Fruit fly (Drosophila melanogaster) whole organism, wandering third instar larva: Measurements from ENCODE around the gene Ets98B.

Source experiments
- Hnf4 ChIP-seq: fragments of 200-800 bp; sonication (Bioruptor generic); optimal IDR thresholded peaks from 2 replicates; lab custom pipeline; 2016; ENCODE audit warnings: missing biosample characterization, mild to moderate bottlenecking, missing genetic modification characterization
- dl ChIP-seq, 2 experiments: fragments of 175-275, 200-275 bp in 1 of 2; fragments of 200-275 bp in 1 of 2; sonication (Bioruptor generic); optimal IDR thresholded peaks; lab custom pipeline; 2018; ENCODE audit warnings: mild to moderate bottlenecking in 2 of 2, missing biosample characterization in 2 of 2, missing genetic modification characterization in 2 of 2, moderate library complexity in 2 of 2; ENCODE audit not compliant: partially characterized antibody in 2 of 2, insufficient read depth in 1 of 2
- lola ChIP-seq: fragments of >200 bp; optimal IDR thresholded peaks from 2 replicates; lab custom pipeline; 2017; ENCODE audit warnings: missing biosample characterization, missing genetic modification characterization
- psq ChIP-seq: fragments of 200-800 bp; sonication (Bioruptor generic); optimal IDR thresholded peaks from 3 replicates; lab custom pipeline; 2017; ENCODE audit warnings: missing biosample characterization, mild to moderate bottlenecking, missing genetic modification characterization, moderate library complexity
- tai ChIP-seq: sonication (Bioruptor generic); optimal IDR thresholded peaks from 2 replicates; lab custom pipeline; 2016; ENCODE audit warnings: missing biosample characterization, missing genetic modification characterization

- TF ChIP-seq Hnf4 (GFP tag; lab: Kevin White, UChicago): no peak
- TF ChIP-seq psq (GFP tag; lab: Kevin White, UChicago): no peak
- no peak for TF ChIP-seq lola (GFP tag; lab: Kevin White, UChicago)
- no peak for TF ChIP-seq dl (GFP tag; optimal IDR thresholded peaks at IDR 0.05; lab: Kevin White, UChicago; ENCODE audit: insufficient read depth in 1 of 2, partially characterized antibody in 2 of 2)
- no peak for TF ChIP-seq tai (GFP tag; lab: Kevin White, UChicago)
Measured at dm6 chr3R:27694583-27694982, 41.8 kb upstream of the Ets98B start, which contains the start of gene Acp98AB.
